Fruit fly (Drosophila melanogaster) whole organism, embryonic: ENCODE results near the gene CG10337.

ENCODE experiments used
- Ada2b ChIP-seq: fragments of 200-800 bp; sonication (Bioruptor generic); IDR thresholded peaks from 2 replicates; pipeline ENCODE4 v1.3.6; 2022; ENCODE audit warnings: missing biosample characterization, missing genetic modification characterization
- CG10565 ChIP-seq: fragments of 200-800 bp; sonication (Bioruptor generic); optimal IDR thresholded peaks from 3 replicates; lab custom pipeline; 2016; ENCODE audit warnings: missing biosample characterization, mild to moderate bottlenecking, missing genetic modification characterization
- CG11456 ChIP-seq: fragments of 200-800 bp; sonication (Bioruptor generic); IDR thresholded peaks from 3 replicates; pipeline ENCODE4 v1.3.6; 2022; ENCODE audit warnings: missing biosample characterization, missing genetic modification characterization
- CG11723 ChIP-seq: fragments of 200-800 bp; sonication (Bioruptor generic); optimal IDR thresholded peaks from 2 replicates; lab custom pipeline; 2017; ENCODE audit warnings: missing biosample characterization, mild to moderate bottlenecking, missing genetic modification characterization
- CG12299 ChIP-seq: fragments of 200-800 bp; sonication (Bioruptor generic); optimal IDR thresholded peaks from 2 replicates; lab custom pipeline; 2018; ENCODE audit warnings: missing biosample characterization, mild to moderate bottlenecking, missing genetic modification characterization
- CG16813 ChIP-seq: fragments of 200-800 bp; sonication (Bioruptor generic); IDR thresholded peaks from 3 replicates; pipeline ENCODE4 v1.3.6; 2022; ENCODE audit warnings: missing biosample characterization, missing genetic modification characterization; ENCODE audit not compliant: partially characterized antibody
- CG18619 ChIP-seq: fragments of 200-800 bp; sonication (Bioruptor generic); optimal IDR thresholded peaks from 3 replicates; lab custom pipeline; 2017; ENCODE audit warnings: missing biosample characterization, mild to moderate bottlenecking, missing genetic modification characterization
- CG30020 ChIP-seq: fragments of 200-800 bp; optimal IDR thresholded peaks from 2 replicates; lab custom pipeline; 2019; ENCODE audit warnings: missing biosample characterization, mild to moderate bottlenecking, missing genetic modification characterization, moderate library complexity
- CG30431 ChIP-seq: fragments of 200-800 bp; sonication (Bioruptor generic); optimal IDR thresholded peaks from 2 replicates; lab custom pipeline; 2017; ENCODE audit warnings: missing biosample characterization, missing genetic modification characterization
- CG31365 ChIP-seq: fragments of 200-800 bp; sonication (Bioruptor generic); optimal IDR thresholded peaks from 2 replicates; lab custom pipeline; 2018; ENCODE audit warnings: missing biosample characterization, mild to moderate bottlenecking, missing genetic modification characterization
- CG4360 ChIP-seq: fragments of 200-800 bp; sonication (Bioruptor generic); IDR thresholded peaks from 2 replicates; pipeline ENCODE4 v1.3.6; 2022; ENCODE audit warnings: missing biosample characterization, missing genetic modification characterization
- CG5953 ChIP-seq: fragments of 200-800 bp; sonication (Bioruptor generic); IDR thresholded peaks from 2 replicates; pipeline ENCODE4 v1.3.6; 2022; ENCODE audit warnings: missing biosample characterization, missing genetic modification characterization
- CG6175 ChIP-seq: fragments of 200-800 bp; sonication (Bioruptor generic); IDR thresholded peaks from 3 replicates; pipeline ENCODE4 v1.3.6; 2022; ENCODE audit warnings: missing biosample characterization, missing genetic modification characterization
- CG6683 ChIP-seq: fragments of 200-800 bp; sonication (Bioruptor generic); optimal IDR thresholded peaks from 2 replicates; lab custom pipeline; 2017; ENCODE audit warnings: missing biosample characterization, mild to moderate bottlenecking, missing genetic modification characterization, missing genetic modification reagents
- CG7556 ChIP-seq: fragments of 200-800 bp; sonication (Bioruptor generic); optimal IDR thresholded peaks from 2 replicates; lab custom pipeline; 2017; ENCODE audit warnings: missing biosample characterization, mild to moderate bottlenecking, missing genetic modification characterization
- CG7928 ChIP-seq: fragments of 200-800 bp; sonication (Bioruptor generic); optimal IDR thresholded peaks from 2 replicates; lab custom pipeline; 2017; ENCODE audit warnings: missing biosample characterization, mild to moderate bottlenecking, missing genetic modification characterization
- CG7963 ChIP-seq: fragments of 200-800 bp; sonication (Bioruptor generic); IDR thresholded peaks from 3 replicates; pipeline ENCODE4 v1.3.6; 2022; ENCODE audit warnings: missing biosample characterization, missing genetic modification characterization; ENCODE audit not compliant: partially characterized antibody
- CG8478 ChIP-seq: fragments of >200 bp; optimal IDR thresholded peaks from 2 replicates; lab custom pipeline; 2018
- CG9437 ChIP-seq: fragments of 200-800 bp; sonication (Bioruptor generic); optimal IDR thresholded peaks from 2 replicates; lab custom pipeline; 2018; ENCODE audit warnings: missing biosample characterization, mild to moderate bottlenecking, missing genetic modification characterization
- CG9932 ChIP-seq: fragments of 200-800 bp; sonication (Bioruptor generic); IDR thresholded peaks from 2 replicates; pipeline ENCODE4 v1.3.6; 2022; ENCODE audit warnings: missing biosample characterization, missing genetic modification characterization
- CTCF ChIP-seq: fragments of 200-800 bp; sonication (Bioruptor generic); optimal IDR thresholded peaks from 2 replicates; lab custom pipeline; 2017; ENCODE audit warnings: missing biosample characterization, mild to moderate bottlenecking, missing genetic modification characterization, moderate library complexity
- Dip3 ChIP-seq: fragments of 200-800 bp; sonication (Bioruptor generic); optimal IDR thresholded peaks from 3 replicates; lab custom pipeline; 2016; ENCODE audit warnings: missing biosample characterization, missing genetic modification characterization
- Doc2 ChIP-seq: fragments of 200-800 bp; sonication (Bioruptor generic); IDR thresholded peaks from 2 replicates; pipeline ENCODE4 v1.3.6; 2022; ENCODE audit warnings: missing biosample characterization, missing genetic modification characterization
- Doc3 ChIP-seq: fragments of 200-800 bp; sonication (Bioruptor generic); IDR thresholded peaks from 3 replicates; pipeline ENCODE4 v1.3.6; 2022; ENCODE audit warnings: missing biosample characterization, missing genetic modification characterization; ENCODE audit not compliant: partially characterized antibody
- Dref ChIP-seq: fragments of 200-800 bp; sonication (Bioruptor generic); IDR thresholded peaks from 2 replicates; pipeline ENCODE4 v1.3.6; 2022; ENCODE audit warnings: missing biosample characterization, missing genetic modification characterization
- E2f1 ChIP-seq: fragments of 200-800 bp; sonication (Bioruptor generic); IDR thresholded peaks from 2 replicates; pipeline ENCODE4 v1.3.6; 2022; ENCODE audit warnings: missing biosample characterization, missing genetic modification characterization
- Hmx ChIP-seq: fragments of 200-800 bp; sonication (Bioruptor generic); optimal IDR thresholded peaks from 2 replicates; lab custom pipeline; 2016; ENCODE audit warnings: missing biosample characterization, missing genetic modification characterization
- NK7.1 ChIP-seq: fragments of 200-800 bp; sonication (Bioruptor generic); optimal IDR thresholded peaks from 3 replicates; lab custom pipeline; 2016; ENCODE audit warnings: missing biosample characterization, missing genetic modification characterization
- Ravus ChIP-seq: fragments of 200-800 bp; sonication (Bioruptor generic); IDR thresholded peaks from 2 replicates; pipeline ENCODE4 v1.3.6; 2022; ENCODE audit warnings: missing biosample characterization, missing genetic modification characterization
- YL-1 ChIP-seq: fragments of 200-800 bp; sonication (Bioruptor generic); optimal IDR thresholded peaks from 3 replicates; lab custom pipeline; 2017; ENCODE audit warnings: missing biosample characterization, mild to moderate bottlenecking, missing genetic modification characterization
- ac ChIP-seq: fragments of 200-800 bp; sonication (Bioruptor generic); optimal IDR thresholded peaks from 3 replicates; lab custom pipeline; 2017; ENCODE audit warnings: missing biosample characterization, mild to moderate bottlenecking, missing genetic modification characterization
- ara ChIP-seq: fragments of 200-800 bp; sonication (Bioruptor generic); IDR thresholded peaks from 2 replicates; pipeline ENCODE4 v1.3.6; 2022; ENCODE audit warnings: missing biosample characterization, missing genetic modification characterization
- bcd ChIP-seq: fragments of 200-800 bp; sonication (Bioruptor generic); optimal IDR thresholded peaks from 2 replicates; lab custom pipeline; 2017; ENCODE audit warnings: missing biosample characterization, mild to moderate bottlenecking, missing genetic modification characterization
- disco-r ChIP-seq: fragments of 200-800 bp; sonication (Bioruptor generic); optimal IDR thresholded peaks from 2 replicates; lab custom pipeline; 2016; ENCODE audit warnings: missing biosample characterization, missing genetic modification characterization
- ems ChIP-seq: fragments of 200-800 bp; sonication (Bioruptor generic); optimal IDR thresholded peaks from 3 replicates; lab custom pipeline; 2016; ENCODE audit warnings: missing biosample characterization, missing genetic modification characterization
- ftz-f1 ChIP-seq: fragments of 200-800 bp; sonication (Bioruptor generic); optimal IDR thresholded peaks from 2 replicates; lab custom pipeline; 2016; ENCODE audit warnings: missing biosample characterization, missing genetic modification characterization
- gcm ChIP-seq: fragments of 200-800 bp; sonication (Bioruptor generic); optimal IDR thresholded peaks from 2 replicates; lab custom pipeline; 2019; ENCODE audit warnings: missing biosample characterization, mild to moderate bottlenecking, missing genetic modification characterization, moderate library complexity
- gfzf ChIP-seq: fragments of 200-800 bp; sonication (Bioruptor generic); optimal IDR thresholded peaks from 2 replicates; lab custom pipeline; 2016; ENCODE audit warnings: missing biosample characterization, mild to moderate bottlenecking, missing genetic modification characterization, moderate library complexity
- her ChIP-seq: fragments of 200-800 bp; sonication (Bioruptor generic); optimal IDR thresholded peaks from 2 replicates; lab custom pipeline; 2016; ENCODE audit warnings: missing biosample characterization, missing genetic modification characterization
- insv ChIP-seq, 2 experiments: fragments of 200-800 bp; sonication (Bioruptor generic); optimal IDR thresholded peaks; 3 replicates each; lab custom pipeline; 2016 to 2018; ENCODE audit warnings: missing biosample characterization in 2 of 2, missing genetic modification characterization in 2 of 2
- mam ChIP-seq: fragments of 200-800 bp; sonication (Bioruptor generic); optimal IDR thresholded peaks from 3 replicates; lab custom pipeline; 2016; ENCODE audit warnings: missing biosample characterization, missing genetic modification characterization
- mirr ChIP-seq: fragments of 200-800 bp; sonication (Bioruptor generic); optimal IDR thresholded peaks from 3 replicates; lab custom pipeline; 2018; ENCODE audit warnings: missing biosample characterization, mild to moderate bottlenecking, missing genetic modification characterization
- nom ChIP-seq: fragments of 200-800 bp; sonication (Bioruptor generic); optimal IDR thresholded peaks from 2 replicates; lab custom pipeline; 2017; ENCODE audit warnings: missing biosample characterization, missing genetic modification characterization, mild to moderate bottlenecking, moderate library complexity, missing genetic modification reagents
- org-1 ChIP-seq: fragments of 200-800 bp; sonication (Bioruptor generic); optimal IDR thresholded peaks from 2 replicates; lab custom pipeline; 2017; ENCODE audit warnings: missing biosample characterization, missing genetic modification characterization
- sens-2 ChIP-seq: fragments of 200-800 bp; sonication (Bioruptor generic); IDR thresholded peaks from 2 replicates; pipeline ENCODE4 v1.3.6; 2022; ENCODE audit warnings: missing biosample characterization, missing genetic modification characterization
- sna ChIP-seq: fragments of 200-800 bp; sonication (Bioruptor generic); IDR thresholded peaks from 2 replicates; pipeline ENCODE4 v1.3.6; 2022; ENCODE audit warnings: missing biosample characterization, missing genetic modification characterization; ENCODE audit not compliant: partially characterized antibody
- ttk ChIP-seq: fragments of 200-800 bp; sonication (Bioruptor generic); IDR thresholded peaks from 2 replicates; pipeline ENCODE4 v2.1.2; 2022; ENCODE audit warnings: missing biosample characterization, missing genetic modification characterization
- usp ChIP-seq: fragments of >200 bp; optimal IDR thresholded peaks from 2 replicates; lab custom pipeline; 2017; ENCODE audit warnings: missing biosample characterization, missing genetic modification characterization
- vnd ChIP-seq: fragments of 200-800 bp; sonication (Bioruptor generic); IDR thresholded peaks from 3 replicates; pipeline ENCODE4 v1.3.6; 2022; ENCODE audit warnings: missing biosample characterization, missing genetic modification characterization; ENCODE audit not compliant: partially characterized antibody
- yki ChIP-seq: fragments of >200 bp; optimal IDR thresholded peaks from 3 replicates; lab custom pipeline; 2018

Gene CG10337

dm6 chr2L:19586436-19587333, 39.9 kb upstream of the CG10337 start, which contains the start of gene Lar (continued):
- peak; percentile 63 for TF ChIP-seq CG7556 (GFP tag; lab: Kevin White, UChicago)
- TF ChIP-seq vnd (GFP tag; lab: Robert Waterston, UW), result no peak
- TF ChIP-seq usp, result no peak
- TF ChIP-seq CG9932 (GFP tag; lab: Robert Waterston, UW), result peak; percentile 69
- TF ChIP-seq CG31365 (tag; lab: Kevin White, UChicago), result peak; percentile 28
- 0 out of 2 replicates have a peak, but pooled peaks have one; percentile 24 for TF ChIP-seq Ada2b
- peak; percentile 74 for TF ChIP-seq mam
- no peak for TF ChIP-seq CG6683 (GFP tag; lab: Kevin White, UChicago)
- peak; percentile 19 for TF ChIP-seq CG12299 (tag; lab: Kevin White, UChicago)
- TF ChIP-seq ftz-f1 (GFP tag; lab: Kevin White, UChicago), result no peak
- peak; percentile 89 for TF ChIP-seq CG9437 (GFP tag; lab: Kevin White, UChicago)
- TF ChIP-seq ems, result peak; percentile 64
- 0 out of 2 replicates have a peak, but pooled peaks have one; percentile 14 for TF ChIP-seq sna (GFP tag; lab: Robert Waterston, UW)
- 0 out of 2 replicates have a peak, but pooled peaks have one; percentile 3 for TF ChIP-seq CG5953 (GFP tag; lab: Robert Waterston, UW)
- peak; percentile 99 for TF ChIP-seq CG7928 (GFP tag; lab: Kevin White, UChicago)
- no peak for TF ChIP-seq disco-r
- no peak for TF ChIP-seq ac (GFP tag; lab: Kevin White, UChicago)
- peak; percentile 24 for TF ChIP-seq gfzf
- TF ChIP-seq gcm (GFP tag; lab: Kevin White, UChicago), result peak; percentile 31
- TF ChIP-seq ara (GFP tag; lab: Robert Waterston, UW), result peak; percentile 49
- TF ChIP-seq CG16813 (GFP tag; lab: Robert Waterston, UW), result no peak
- peak in 1 of 2 experiments; percentile 36 for TF ChIP-seq insv (GFP tag; optimal IDR thresholded peaks at IDR 0.05; lab: Kevin White, UChicago)
- TF ChIP-seq yki (lab: Kevin White, UChicago), result no peak
- peak; percentile 67 for TF ChIP-seq her (GFP tag; lab: Kevin White, UChicago)
- 0 out of 2 replicates have a peak, but pooled peaks have one; percentile 39 for TF ChIP-seq Dref (GFP tag; lab: Robert Waterston, UW)
- peak; percentile 33 for TF ChIP-seq org-1
- peak; percentile 34 for TF ChIP-seq CG11723
- peak; percentile 42 for TF ChIP-seq Hmx (GFP tag; lab: Kevin White, UChicago)
- no peak for TF ChIP-seq CG4360 (GFP tag; lab: Robert Waterston, UW)
- peak; percentile 69; the same call in 2 of the 3 replicates for TF ChIP-seq CG11456 (GFP tag; lab: Robert Waterston, UW)
- no peak for TF ChIP-seq Ravus (GFP tag; lab: Robert Waterston, UW)
- TF ChIP-seq Doc2 (GFP tag; lab: Robert Waterston, UW), result no peak
- TF ChIP-seq YL-1, result peak; percentile 15
- no peak for TF ChIP-seq Doc3 (GFP tag; lab: Robert Waterston, UW)
- TF ChIP-seq Dip3 (GFP tag; lab: Kevin White, UChicago), result peak; percentile 16
- TF ChIP-seq CG18619 (GFP tag; lab: Kevin White, UChicago), result peak; percentile 74
- TF ChIP-seq ttk, result no peak
- peak; percentile 53 for TF ChIP-seq bcd (GFP tag; lab: Kevin White, UChicago)
- TF ChIP-seq CG30431 (GFP tag; lab: Kevin White, UChicago), result no peak
- TF ChIP-seq sens-2 (GFP tag; lab: Robert Waterston, UW), result no peak
- TF ChIP-seq NK7.1, result peak; percentile 16
- TF ChIP-seq E2f1 (GFP tag; lab: Robert Waterston, UW), result peak; percentile 47; the same call in 1 of the 2 replicates
- peak; percentile 37 for TF ChIP-seq nom
- no peak for TF ChIP-seq CG7963
- no peak for TF ChIP-seq CG8478 (lab: Kevin White, UChicago)
- TF ChIP-seq CG10565 (GFP tag; lab: Kevin White, UChicago), result no peak
- peak; percentile 45 for TF ChIP-seq CG30020 (tag; lab: Kevin White, UChicago)
- TF ChIP-seq CTCF (GFP tag; lab: Kevin White, UChicago), result no peak
- TF ChIP-seq mirr, result peak; percentile 37
- no peak for TF ChIP-seq CG6175 (GFP tag; lab: Robert Waterston, UW)
